Fruit fly (Drosophila melanogaster) whole organism, prepupa: Measurements from ENCODE around the gene Cyp4ac2.

Experiments
- Blimp-1 ChIP-seq: fragments of 200-800 bp; sonication (Bioruptor generic); optimal IDR thresholded peaks from 3 replicates; lab custom pipeline; 2017; ENCODE audit warnings: missing biosample characterization, missing genetic modification characterization, mild to moderate bottlenecking, moderate library complexity, missing genetic modification reagents
- CG10631 ChIP-seq: fragments of 200-800 bp; sonication (Bioruptor generic); optimal IDR thresholded peaks from 2 replicates; lab custom pipeline; 2016; ENCODE audit warnings: missing biosample characterization, missing genetic modification characterization
- CG10669 ChIP-seq: fragments of 200-800 bp; sonication (Bioruptor generic); optimal IDR thresholded peaks from 3 replicates; lab custom pipeline; 2018; ENCODE audit warnings: missing biosample characterization, mild to moderate bottlenecking, missing genetic modification characterization, moderate library complexity
- CG11294 ChIP-seq: fragments of 200-800 bp; sonication (Bioruptor generic); IDR thresholded peaks from 2 replicates; pipeline ENCODE4 v1.3.6; 2022; ENCODE audit warnings: missing biosample characterization, missing genetic modification characterization
- CG11902 ChIP-seq: fragments of 200-800 bp; sonication (Bioruptor generic); optimal IDR thresholded peaks from 3 replicates; lab custom pipeline; 2016; ENCODE audit warnings: missing biosample characterization, missing genetic modification characterization
- CG15336 ChIP-seq: fragments of 200-800 bp; sonication (Bioruptor generic); IDR thresholded peaks from 2 replicates; pipeline ENCODE4 v1.3.6; 2022; ENCODE audit warnings: missing biosample characterization, missing genetic modification characterization
- CG3032 ChIP-seq: fragments of 200-800 bp; optimal IDR thresholded peaks from 2 replicates; lab custom pipeline; 2019; ENCODE audit warnings: missing biosample characterization, mild to moderate bottlenecking, missing genetic modification characterization, moderate library complexity
- CG32006 ChIP-seq: fragments of 200-800 bp; sonication (Bioruptor generic); optimal IDR thresholded peaks from 3 replicates; lab custom pipeline; 2017; ENCODE audit warnings: missing biosample characterization, mild to moderate bottlenecking, missing genetic modification characterization
- CG34406 ChIP-seq: fragments of 200-800 bp; sonication (Bioruptor generic); optimal IDR thresholded peaks from 3 replicates; lab custom pipeline; 2016; ENCODE audit warnings: missing biosample characterization, missing genetic modification characterization
- CG3919 ChIP-seq: fragments of 200-800 bp; sonication (Bioruptor generic); optimal IDR thresholded peaks from 3 replicates; lab custom pipeline; 2016; ENCODE audit warnings: missing biosample characterization, missing genetic modification characterization
- CG4318 ChIP-seq: fragments of 200-800 bp; sonication (Bioruptor generic); optimal IDR thresholded peaks from 3 replicates; lab custom pipeline; 2017; ENCODE audit warnings: missing biosample characterization, mild to moderate bottlenecking, missing genetic modification characterization
- CG6276 ChIP-seq: fragments of 200-800 bp; sonication (Bioruptor generic); optimal IDR thresholded peaks from 2 replicates; lab custom pipeline; 2017; ENCODE audit warnings: missing biosample characterization, mild to moderate bottlenecking, missing genetic modification characterization
- CG6792 ChIP-seq: fragments of 200-800 bp; sonication (Bioruptor generic); optimal IDR thresholded peaks from 3 replicates; lab custom pipeline; 2016; ENCODE audit warnings: missing biosample characterization, missing genetic modification characterization
- CG6808 ChIP-seq: fragments of 200-800 bp; sonication (Bioruptor generic); optimal IDR thresholded peaks from 3 replicates; lab custom pipeline; 2017; ENCODE audit warnings: missing biosample characterization, missing genetic modification characterization, mild to moderate bottlenecking, moderate library complexity, missing genetic modification reagents
- CG6854 ChIP-seq: fragments of 200-800 bp; sonication (Bioruptor generic); optimal IDR thresholded peaks from 2 replicates; lab custom pipeline; 2017; ENCODE audit warnings: missing biosample characterization, mild to moderate bottlenecking, missing genetic modification characterization
- CG8319 ChIP-seq: fragments of 200-800 bp; sonication (Bioruptor generic); optimal IDR thresholded peaks from 3 replicates; lab custom pipeline; 2016; ENCODE audit warnings: missing biosample characterization, missing genetic modification characterization
- CG8632 ChIP-seq: fragments of 200-800 bp; sonication (Bioruptor generic); optimal IDR thresholded peaks from 3 replicates; lab custom pipeline; 2016; ENCODE audit warnings: missing biosample characterization, missing genetic modification characterization
- CG9139 ChIP-seq: fragments of 200-800 bp; sonication (Bioruptor generic); optimal IDR thresholded peaks from 3 replicates; lab custom pipeline; 2017; ENCODE audit warnings: missing biosample characterization, mild to moderate bottlenecking, missing genetic modification characterization
- Eip75B ChIP-seq: fragments of 200-800 bp; sonication (Bioruptor generic); optimal IDR thresholded peaks from 3 replicates; lab custom pipeline; 2016; ENCODE audit warnings: missing biosample characterization, missing genetic modification characterization
- Eip78C ChIP-seq: fragments of 200-800 bp; sonication (Bioruptor generic); peaks from one replicate; lab custom pipeline; 2016; ENCODE audit warnings: missing biosample characterization, missing genetic modification characterization
- Eip93F ChIP-seq: fragments of 200-800 bp; sonication (Bioruptor generic); optimal IDR thresholded peaks from 2 replicates; lab custom pipeline; 2016; ENCODE audit warnings: missing biosample characterization, mild to moderate bottlenecking, missing genetic modification characterization
- Ets21C ChIP-seq: fragments of 200-800 bp; sonication (Bioruptor generic); optimal IDR thresholded peaks from 3 replicates; lab custom pipeline; 2016; ENCODE audit warnings: missing biosample characterization, missing genetic modification characterization
- Gug ChIP-seq: fragments of 200-800 bp; sonication (Bioruptor generic); IDR thresholded peaks from 2 replicates; pipeline ENCODE4 v1.3.6; 2022; ENCODE audit warnings: missing biosample characterization, missing genetic modification characterization
- Hr4 ChIP-seq: fragments of 200-800 bp; sonication (Bioruptor generic); optimal IDR thresholded peaks from 3 replicates; lab custom pipeline; 2016; ENCODE audit warnings: missing biosample characterization, missing genetic modification characterization
- Lpt ChIP-seq: fragments of 200-800 bp; sonication (Bioruptor generic); optimal IDR thresholded peaks from 3 replicates; lab custom pipeline; 2016; ENCODE audit warnings: missing biosample characterization, missing genetic modification characterization
- Met ChIP-seq: fragments of 200-800 bp; sonication (Bioruptor generic); optimal IDR thresholded peaks from 3 replicates; lab custom pipeline; 2016; ENCODE audit warnings: missing biosample characterization, missing genetic modification characterization
- OdsH ChIP-seq: fragments of 200-800 bp; sonication (Bioruptor generic); optimal IDR thresholded peaks from 3 replicates; lab custom pipeline; 2016; ENCODE audit warnings: missing biosample characterization, missing genetic modification characterization
- Smox ChIP-seq: fragments of 200-800 bp; sonication (Bioruptor generic); optimal IDR thresholded peaks from 3 replicates; lab custom pipeline; 2016; ENCODE audit warnings: missing biosample characterization, missing genetic modification characterization
- Sox102F ChIP-seq: fragments of 200-800 bp; sonication (Bioruptor generic); optimal IDR thresholded peaks from 2 replicates; lab custom pipeline; 2016; ENCODE audit warnings: missing biosample characterization, mild to moderate bottlenecking, missing genetic modification characterization
- Sox14 ChIP-seq: fragments of 200-800 bp; sonication (Bioruptor generic); optimal IDR thresholded peaks from 3 replicates; lab custom pipeline; 2016; ENCODE audit warnings: missing biosample characterization, missing genetic modification characterization
- Sox15 ChIP-seq: fragments of 200-800 bp; sonication (Bioruptor generic); optimal IDR thresholded peaks from 3 replicates; lab custom pipeline; 2016; ENCODE audit warnings: missing biosample characterization, missing genetic modification characterization
- achi ChIP-seq: fragments of 200-800 bp; sonication (Bioruptor generic); optimal IDR thresholded peaks from 3 replicates; lab custom pipeline; 2016; ENCODE audit warnings: missing biosample characterization, missing genetic modification characterization
- acj6 ChIP-seq: fragments of 200-800 bp; sonication (Bioruptor generic); optimal IDR thresholded peaks from 3 replicates; lab custom pipeline; 2016; ENCODE audit warnings: missing biosample characterization, missing genetic modification characterization
- cyc ChIP-seq: fragments of 200-800 bp; sonication (Bioruptor generic); optimal IDR thresholded peaks from 3 replicates; lab custom pipeline; 2016; ENCODE audit warnings: missing biosample characterization, missing genetic modification characterization
- dac ChIP-seq: fragments of 200-800 bp; sonication (Bioruptor generic); optimal IDR thresholded peaks from 2 replicates; lab custom pipeline; 2017; ENCODE audit warnings: missing biosample characterization, mild to moderate bottlenecking, missing genetic modification characterization
- dsx ChIP-seq: fragments of 200-800 bp; optimal IDR thresholded peaks from 3 replicates; lab custom pipeline; 2019; ENCODE audit warnings: missing biosample characterization, mild to moderate bottlenecking, missing genetic modification characterization, moderate library complexity; ENCODE audit not compliant: poor library complexity, severe bottlenecking
- esn ChIP-seq: fragments of 200-800 bp; sonication (Bioruptor generic); optimal IDR thresholded peaks from 2 replicates; lab custom pipeline; 2016; ENCODE audit warnings: missing biosample characterization, mild to moderate bottlenecking, missing genetic modification characterization, moderate library complexity
- fd59A ChIP-seq: fragments of 200-800 bp; sonication (Bioruptor generic); optimal IDR thresholded peaks from 2 replicates; lab custom pipeline; 2017; ENCODE audit warnings: missing biosample characterization, mild to moderate bottlenecking, missing genetic modification characterization, missing genetic modification reagents
- fd85E ChIP-seq: fragments of 200-800 bp; sonication (Bioruptor generic); optimal IDR thresholded peaks from 3 replicates; lab custom pipeline; 2016; ENCODE audit warnings: missing biosample characterization, missing genetic modification characterization
- lz ChIP-seq: fragments of 200-800 bp; sonication (Bioruptor generic); optimal IDR thresholded peaks from 3 replicates; lab custom pipeline; 2016; ENCODE audit warnings: missing biosample characterization, missing genetic modification characterization
- salr ChIP-seq, 2 experiments: fragments of 200-800 bp; sonication (Bioruptor generic); optimal IDR thresholded peaks; 3 replicates each; lab custom pipeline; 2016 to 2018; ENCODE audit warnings: missing biosample characterization in 2 of 2, missing genetic modification characterization in 2 of 2, mild to moderate bottlenecking in 1 of 2
- spab ChIP-seq: fragments of 200-800 bp; sonication (Bioruptor generic); optimal IDR thresholded peaks from 2 replicates; lab custom pipeline; 2017; ENCODE audit warnings: missing biosample characterization, mild to moderate bottlenecking, missing genetic modification characterization, missing genetic modification reagents
- ss ChIP-seq, 2 experiments: fragments of 200-800 bp; sonication (Bioruptor generic); optimal IDR thresholded peaks; 2 replicates in 1 of 2; 3 replicates in 1 of 2; lab custom pipeline; 2017 to 2018; ENCODE audit warnings: mild to moderate bottlenecking in 2 of 2, missing biosample characterization in 2 of 2, missing genetic modification characterization in 2 of 2, moderate library complexity in 1 of 2
- svp ChIP-seq: fragments of 200-800 bp; sonication (Bioruptor generic); peaks from one replicate; lab custom pipeline; 2016; ENCODE audit warnings: missing biosample characterization, missing genetic modification characterization
- topi ChIP-seq: fragments of 200-800 bp; sonication (Bioruptor generic); optimal IDR thresholded peaks from 3 replicates; lab custom pipeline; 2016; ENCODE audit warnings: missing biosample characterization, missing genetic modification characterization
- vri ChIP-seq: fragments of 200-800 bp; sonication (Bioruptor generic); optimal IDR thresholded peaks from 3 replicates; lab custom pipeline; 2016; ENCODE audit warnings: missing biosample characterization, mild to moderate bottlenecking, missing genetic modification characterization

The Cyp4ac2 gene

DNA sequence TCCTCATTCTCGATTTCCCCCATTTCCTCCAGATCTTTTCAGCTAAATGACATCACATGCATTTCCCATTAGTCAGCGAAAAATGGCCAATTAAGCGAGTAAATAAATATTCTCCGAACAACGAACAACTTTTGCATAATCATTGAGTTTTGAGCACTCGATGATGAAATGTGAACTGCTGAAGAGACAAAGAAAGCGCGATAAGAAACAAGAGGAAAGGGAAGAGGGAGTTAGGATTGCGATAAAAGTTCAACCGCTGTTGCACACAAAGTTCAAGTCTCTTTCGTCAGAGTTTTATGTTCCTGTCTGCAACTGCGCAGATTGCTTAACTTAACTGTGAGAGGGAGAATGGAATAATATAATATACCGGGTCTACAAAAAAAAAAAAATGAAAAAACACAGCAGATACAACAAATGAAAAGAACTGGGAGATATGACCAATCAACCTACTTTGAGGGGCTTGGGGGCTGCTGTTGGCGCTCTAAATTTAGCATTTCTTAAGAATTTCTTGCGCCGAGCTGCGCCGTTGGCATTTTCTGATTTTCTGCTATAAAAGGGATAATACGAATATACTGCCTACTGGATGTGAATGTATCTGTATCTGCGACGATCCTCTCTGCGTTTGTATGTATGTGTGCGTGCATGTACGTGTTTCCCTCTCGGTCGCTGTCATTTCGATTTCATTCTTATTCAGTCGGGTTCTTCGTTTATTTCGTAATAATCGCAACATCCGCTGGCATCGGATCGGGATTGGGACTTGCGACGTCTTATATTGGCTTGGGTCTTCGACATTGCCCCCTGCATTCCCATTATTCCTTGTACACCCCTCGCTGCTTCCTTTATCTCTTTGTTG is 28.4 kb downstream of the Cyp4ac2 start (continued):
- TF ChIP-seq vri (GFP tag; lab: Kevin White, UChicago) = no peak
- no peak for TF ChIP-seq CG6792
- no peak for TF ChIP-seq CG15336 (GFP tag; lab: Robert Waterston, UW)
- TF ChIP-seq CG8632 (GFP tag; lab: Kevin White, UChicago) = no peak
- TF ChIP-seq ss (GFP tag; optimal IDR thresholded peaks at IDR 0.05; lab: Kevin White, UChicago) = peak; percentile 53 to 72
- TF ChIP-seq CG3032 (tag; lab: Kevin White, UChicago) = peak; percentile 4
- peak; percentile 73 for TF ChIP-seq dsx (GFP tag; lab: Kevin White, UChicago)
- TF ChIP-seq fd59A (GFP tag; lab: Kevin White, UChicago) = no peak
- no peak for TF ChIP-seq lz (GFP tag; lab: Kevin White, UChicago)
- TF ChIP-seq CG3919 (GFP tag; lab: Kevin White, UChicago) = peak; percentile 34
- peak; percentile 81 for TF ChIP-seq Eip78C (GFP tag; lab: Kevin White, UChicago)
- peak; percentile 76 for TF ChIP-seq Eip75B
- peak; percentile 10 for TF ChIP-seq Met (GFP tag; lab: Kevin White, UChicago)
- peak; percentile 66 for TF ChIP-seq Sox102F
- no peak for TF ChIP-seq Sox15 (GFP tag; lab: Kevin White, UChicago)
- TF ChIP-seq Lpt = peak; percentile 66
- TF ChIP-seq fd85E (GFP tag; lab: Kevin White, UChicago) = no peak
- peak; percentile 17 for TF ChIP-seq CG8319 (GFP tag; lab: Kevin White, UChicago)
- no peak for TF ChIP-seq CG34406
- no peak for TF ChIP-seq Ets21C (GFP tag; lab: Kevin White, UChicago)
- no peak for TF ChIP-seq Gug (GFP tag; lab: Robert Waterston, UW)
- no peak for TF ChIP-seq topi (GFP tag; lab: Kevin White, UChicago)
- TF ChIP-seq cyc (GFP tag; lab: Kevin White, UChicago) = no peak
- TF ChIP-seq svp = peak; percentile 98
- TF ChIP-seq CG10669 = peak; percentile 37
- TF ChIP-seq achi (GFP tag; lab: Kevin White, UChicago) = peak; percentile 17
- no peak for TF ChIP-seq CG4318 (GFP tag; lab: Kevin White, UChicago)
- TF ChIP-seq Hr4 (GFP tag; lab: Kevin White, UChicago) = no peak
- no peak for TF ChIP-seq CG11902 (GFP tag; lab: Kevin White, UChicago)

dm6 chr2L:5295245-5295572 is 29.0 kb downstream of the Cyp4ac2 start:
- TF ChIP-seq lz (GFP tag; lab: Kevin White, UChicago) (no peak), Eip78C (GFP tag; lab: Kevin White, UChicago) (peak; percentile 19), fd85E (GFP tag; lab: Kevin White, UChicago) (no peak), svp (peak; percentile 74), Blimp-1 (GFP tag; lab: Kevin White, UChicago) (no peak), CG3919 (GFP tag; lab: Kevin White, UChicago) (no peak), achi (GFP tag; lab: Kevin White, UChicago) (no peak), Met (GFP tag; lab: Kevin White, UChicago) (no peak), CG3032 (tag; lab: Kevin White, UChicago) (no peak), esn (GFP tag; lab: Kevin White, UChicago) (no peak), spab (no peak), acj6 (GFP tag; lab: Kevin White, UChicago) (no peak), CG11902 (GFP tag; lab: Kevin White, UChicago) (no peak), Eip75B (peak; percentile 37), Lpt (no peak), Eip93F (peak; percentile 16), CG11294 (no peak), CG10669 (no peak), Gug (GFP tag; lab: Robert Waterston, UW) (no peak), CG8319 (GFP tag; lab: Kevin White, UChicago) (no peak), CG15336 (GFP tag; lab: Robert Waterston, UW) (no peak), CG9139 (GFP tag; lab: Kevin White, UChicago) (peak; percentile 50), salr (GFP tag; optimal IDR thresholded peaks at IDR 0.05; lab: Kevin White, UChicago) (no peak), CG6854 (no peak), CG6276 (no peak), Sox14 (no peak), CG10631 (GFP tag; lab: Kevin White, UChicago) (no peak), Smox (no peak), OdsH (no peak), CG4318 (GFP tag; lab: Kevin White, UChicago) (no peak), CG6792 (no peak), vri (GFP tag; lab: Kevin White, UChicago) (no peak), CG6808 (GFP tag; lab: Kevin White, UChicago) (no peak), CG32006 (GFP tag; lab: Kevin White, UChicago) (no peak), CG34406 (no peak), dac (no peak)
